Fruit fly (Drosophila melanogaster) S2 (cell line): ENCODE results near the gene TMEM216.

Experiments
- CG8478 ChIP-seq: fragments of >200 bp; optimal IDR thresholded peaks from 2 replicates; lab custom pipeline; 2018
- CTCF ChIP-seq, 2 experiments: fragments of >200 bp; optimal IDR thresholded peaks; 2 replicates each; lab custom pipeline; 2018

- TF ChIP-seq CTCF (optimal IDR thresholded peaks at IDR 0.05; lab: Kevin White, UChicago) (no peak), CG8478 (lab: Kevin White, UChicago) (no peak)
Measured at dm6 chr3R:8697772-8698259, 18.2 kb upstream of the TMEM216 start, which contains the start of gene hb.
